Worm (Caenorhabditis elegans) whole organism, early embryonic: Measurements from ENCODE around the gene bath-7.

Source experiments
- B0310.2 ChIP-seq: sonication (generic microtip); optimal IDR thresholded peaks from 2 replicates; lab custom pipeline; 2016; ENCODE audit warnings: mild to moderate bottlenecking, missing genetic modification characterization, missing compliant biosample characterization
- aly-1 ChIP-seq: sonication (generic microtip); optimal IDR thresholded peaks from 2 replicates; lab custom pipeline; 2016; ENCODE audit warnings: missing genetic modification characterization, missing compliant biosample characterization
- ama-1 ChIP-seq: fragments of 150-350 bp; optimal IDR thresholded peaks from 2 replicates; lab custom pipeline; 2014
- ceh-13 ChIP-seq: fragments of 200-800 bp; sonication (Bioruptor generic); optimal IDR thresholded peaks from 2 replicates; lab custom pipeline; 2018; ENCODE audit warnings: mild to moderate bottlenecking, missing genetic modification characterization, missing compliant biosample characterization
- ceh-36 ChIP-seq: sonication (generic microtip); optimal IDR thresholded peaks from 2 replicates; lab custom pipeline; 2016; ENCODE audit warnings: missing genetic modification characterization, inconsistent platforms, missing compliant biosample characterization
- ets-7 ChIP-seq: sonication (generic microtip); optimal IDR thresholded peaks from 2 replicates; lab custom pipeline; 2016; ENCODE audit warnings: missing genotype, missing genetic modification characterization, missing compliant biosample characterization
- flt-1 ChIP-seq: fragments of 200-800 bp; sonication (Bioruptor generic); IDR thresholded peaks from 2 replicates; pipeline ENCODE4 v1.3.6; 2022; ENCODE audit warnings: missing genetic modification characterization, missing compliant biosample characterization
- hnd-1 ChIP-seq: sonication (generic microtip); optimal IDR thresholded peaks from 2 replicates; lab custom pipeline; 2016; ENCODE audit warnings: missing genetic modification characterization, missing compliant biosample characterization
- pes-1 ChIP-seq: fragments of 200-800 bp; sonication (Bioruptor generic); IDR thresholded peaks from 2 replicates; pipeline ENCODE4 v1.3.6; 2022; ENCODE audit warnings: missing genetic modification reagents, missing genetic modification characterization, missing compliant biosample characterization
- tra-4 ChIP-seq: sonication (generic microtip); optimal IDR thresholded peaks from 2 replicates; lab custom pipeline; 2017; ENCODE audit warnings: missing genetic modification characterization, missing compliant biosample characterization

DNA sequence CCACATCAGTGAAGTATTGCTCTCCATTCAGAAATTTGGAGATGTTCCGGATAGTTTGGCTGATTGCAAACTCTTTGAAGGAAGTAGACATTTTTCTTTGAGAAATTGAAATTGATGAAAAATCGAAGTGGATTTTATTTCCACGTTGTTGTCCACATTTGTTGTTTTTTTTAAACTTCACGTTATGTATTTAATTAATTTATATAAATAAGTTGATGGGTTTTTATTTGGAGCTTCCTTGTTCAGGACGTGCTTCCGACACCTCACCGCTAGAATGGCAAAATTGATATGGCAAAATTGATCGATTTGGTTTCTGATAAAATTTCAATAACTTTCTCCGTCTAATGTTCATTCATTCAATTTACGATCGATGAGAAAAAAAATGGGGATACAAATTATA is 25.5 kb upstream of the bath-7 start, which contains the start of gene math-48:
- no peak for TF ChIP-seq ama-1 (lab: Kevin White, UChicago)
- TF ChIP-seq tra-4 = no peak
- TF ChIP-seq ets-7 (tag; lab: Kevin White, UChicago) = no peak
- no peak for TF ChIP-seq B0310.2 (tag; lab: Kevin White, UChicago)
- TF ChIP-seq flt-1 = no peak
- no peak for TF ChIP-seq hnd-1 (tag; lab: Kevin White, UChicago)
- TF ChIP-seq ceh-36 (tag; lab: Kevin White, UChicago) = no peak
- no peak for TF ChIP-seq pes-1 (GFP tag; lab: Robert Waterston, UW)
- no peak for TF ChIP-seq aly-1 (tag; lab: Kevin White, UChicago)
- no peak for TF ChIP-seq ceh-13 (GFP tag; lab: Kevin White, UChicago)
